Fruit fly (Drosophila melanogaster) whole organism, wandering third instar larva: ENCODE results near the gene SdhAL.

Source experiments
- Abd-B ChIP-seq: fragments of >200 bp; optimal IDR thresholded peaks from 2 replicates; lab custom pipeline; 2017; ENCODE audit warnings: missing biosample characterization, missing genetic modification characterization
- CG32264 ChIP-seq: fragments of 200-800 bp; sonication (Bioruptor generic); optimal IDR thresholded peaks from 2 replicates; lab custom pipeline; 2016; ENCODE audit warnings: missing biosample characterization, missing genetic modification characterization
- CG9705 ChIP-seq: fragments of 200-800 bp; sonication (Bioruptor generic); optimal IDR thresholded peaks from 2 replicates; lab custom pipeline; 2018; ENCODE audit warnings: missing biosample characterization, mild to moderate bottlenecking, missing genetic modification characterization
- CrebA ChIP-seq: fragments of 200-800 bp; sonication (Bioruptor generic); optimal IDR thresholded peaks from 2 replicates; lab custom pipeline; 2016; ENCODE audit warnings: missing biosample characterization, mild to moderate bottlenecking, missing genetic modification characterization, borderline replicate concordance
- Dfd ChIP-seq: fragments of >200 bp; optimal IDR thresholded peaks from 2 replicates; lab custom pipeline; 2017; ENCODE audit warnings: missing biosample characterization, missing genetic modification characterization
- Dif ChIP-seq: fragments of 200-275, 200-300 bp; sonication (Bioruptor generic); optimal IDR thresholded peaks from 2 replicates; lab custom pipeline; 2018; ENCODE audit warnings: missing biosample characterization, missing genetic modification characterization; ENCODE audit not compliant: partially characterized antibody
- GATAd ChIP-seq: sonication (Bioruptor generic); optimal IDR thresholded peaks from 2 replicates; lab custom pipeline; 2016; ENCODE audit warnings: missing biosample characterization, missing genetic modification characterization
- HLH106 ChIP-seq: fragments of 200-800 bp; optimal IDR thresholded peaks from 3 replicates; lab custom pipeline; 2019; ENCODE audit warnings: missing biosample characterization, mild to moderate bottlenecking, missing genetic modification characterization, moderate library complexity
- Hnf4 ChIP-seq: fragments of 200-800 bp; sonication (Bioruptor generic); optimal IDR thresholded peaks from 2 replicates; lab custom pipeline; 2016; ENCODE audit warnings: missing biosample characterization, mild to moderate bottlenecking, missing genetic modification characterization
- Hr78 ChIP-seq: fragments of >200 bp; optimal IDR thresholded peaks from 2 replicates; lab custom pipeline; 2017; ENCODE audit warnings: missing biosample characterization, missing genetic modification characterization
- Jra ChIP-seq: sonication (Bioruptor generic); optimal IDR thresholded peaks from 2 replicates; lab custom pipeline; 2016; ENCODE audit warnings: missing biosample characterization, missing genetic modification characterization
- Mio ChIP-seq: sonication (Bioruptor generic); optimal IDR thresholded peaks from 2 replicates; lab custom pipeline; 2016; ENCODE audit warnings: missing biosample characterization, missing genetic modification characterization
- Myc ChIP-seq: fragments of >200 bp; optimal IDR thresholded peaks from 2 replicates; lab custom pipeline; 2017
- OdsH ChIP-seq: fragments of 200-800 bp; sonication (Bioruptor generic); optimal IDR thresholded peaks from 2 replicates; lab custom pipeline; 2016; ENCODE audit warnings: missing biosample characterization, mild to moderate bottlenecking, missing genetic modification characterization
- Rel ChIP-seq, 2 experiments: fragments of 200-800 bp; sonication (Bioruptor generic) in 1 of 2; optimal IDR thresholded peaks; 2 replicates in 1 of 2; 3 replicates in 1 of 2; lab custom pipeline; 2016 to 2019; ENCODE audit warnings: mild to moderate bottlenecking in 2 of 2, missing biosample characterization in 2 of 2, missing genetic modification characterization in 2 of 2, moderate library complexity in 1 of 2
- Sp1 ChIP-seq: fragments of 200-800 bp; sonication (Bioruptor generic); optimal IDR thresholded peaks from 3 replicates; lab custom pipeline; 2019; ENCODE audit warnings: missing biosample characterization, mild to moderate bottlenecking, missing genetic modification characterization, moderate library complexity
- br ChIP-seq: fragments of 200-800 bp; sonication (Bioruptor generic); optimal IDR thresholded peaks from 2 replicates; lab custom pipeline; 2016; ENCODE audit warnings: missing biosample characterization, missing genetic modification characterization
- dl ChIP-seq, 2 experiments: fragments of 175-275, 200-275 bp in 1 of 2; fragments of 200-275 bp in 1 of 2; sonication (Bioruptor generic); optimal IDR thresholded peaks; lab custom pipeline; 2018; ENCODE audit warnings: mild to moderate bottlenecking in 2 of 2, missing biosample characterization in 2 of 2, missing genetic modification characterization in 2 of 2, moderate library complexity in 2 of 2; ENCODE audit not compliant: partially characterized antibody in 2 of 2, insufficient read depth in 1 of 2
- dmrt93B ChIP-seq: fragments of 200-800 bp; sonication (Bioruptor generic); optimal IDR thresholded peaks from 2 replicates; lab custom pipeline; 2018; ENCODE audit warnings: missing biosample characterization, mild to moderate bottlenecking, missing genetic modification characterization
- dsf ChIP-seq: sonication (Bioruptor generic); optimal IDR thresholded peaks from 2 replicates; lab custom pipeline; 2016; ENCODE audit warnings: missing biosample characterization, missing genetic modification characterization, borderline replicate concordance
- ey ChIP-seq: fragments of 200-800 bp; sonication (Bioruptor generic); optimal IDR thresholded peaks from 2 replicates; lab custom pipeline; 2016; ENCODE audit warnings: missing biosample characterization, missing genetic modification characterization
- foxo ChIP-seq, 2 experiments: fragments of 200-800 bp; sonication (Bioruptor generic); optimal IDR thresholded peaks; 2 replicates in 1 of 2; 3 replicates in 1 of 2; lab custom pipeline; 2016 to 2017; ENCODE audit warnings: missing biosample characterization in 2 of 2, missing genetic modification characterization in 2 of 2
- fru ChIP-seq: fragments of 200-800 bp; sonication (Bioruptor generic); optimal IDR thresholded peaks from 3 replicates; lab custom pipeline; 2016; ENCODE audit warnings: missing biosample characterization, mild to moderate bottlenecking, missing genetic modification characterization
- lola ChIP-seq: fragments of >200 bp; optimal IDR thresholded peaks from 2 replicates; lab custom pipeline; 2017; ENCODE audit warnings: missing biosample characterization, missing genetic modification characterization
- pan ChIP-seq: fragments of >200 bp; optimal IDR thresholded peaks from 2 replicates; lab custom pipeline; 2017
- psq ChIP-seq: fragments of 200-800 bp; sonication (Bioruptor generic); optimal IDR thresholded peaks from 3 replicates; lab custom pipeline; 2017; ENCODE audit warnings: missing biosample characterization, mild to moderate bottlenecking, missing genetic modification characterization, moderate library complexity
- rgr ChIP-seq: fragments of 200-800 bp; sonication (Bioruptor generic); optimal IDR thresholded peaks from 3 replicates; lab custom pipeline; 2016; ENCODE audit warnings: missing biosample characterization, mild to moderate bottlenecking, missing genetic modification characterization
- sage ChIP-seq: fragments of 200-800 bp; sonication (Bioruptor generic); optimal IDR thresholded peaks from 2 replicates; lab custom pipeline; 2016; ENCODE audit warnings: missing biosample characterization, mild to moderate bottlenecking, missing genetic modification characterization
- tai ChIP-seq: sonication (Bioruptor generic); optimal IDR thresholded peaks from 2 replicates; lab custom pipeline; 2016; ENCODE audit warnings: missing biosample characterization, missing genetic modification characterization
- usp ChIP-seq: fragments of >200 bp; optimal IDR thresholded peaks from 2 replicates; lab custom pipeline; 2017; ENCODE audit warnings: missing biosample characterization, missing genetic modification characterization

The SdhAL gene

DNA sequence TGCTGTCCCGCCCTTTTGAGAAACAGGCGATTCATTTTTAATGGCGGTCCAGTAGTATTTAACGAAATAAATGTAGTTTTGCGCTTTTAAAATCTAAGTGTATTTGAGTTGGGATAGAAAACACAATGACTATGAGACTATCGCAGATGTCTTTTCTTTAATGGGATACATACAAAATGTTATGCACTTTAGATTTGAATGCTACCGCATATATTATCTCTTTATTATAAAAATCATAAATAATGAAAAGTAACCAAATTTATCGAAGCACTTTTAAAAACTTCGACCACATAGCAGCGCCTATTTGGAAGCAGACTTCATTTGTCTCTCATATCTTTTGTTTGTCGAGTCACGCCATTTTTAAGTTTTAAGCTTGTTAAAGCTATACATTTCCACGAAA lies at the start of gene SdhAL:
TSS of gene SdhAL (minus strand) at position 101 of the 400 bp plus-strand sequence.
- TF ChIP-seq Rel (GFP tag; optimal IDR thresholded peaks at IDR 0.05; lab: Kevin White, UChicago) (no peak), Rel (tag; optimal IDR thresholded peaks at IDR 0.05; lab: Kevin White, UChicago) (no peak), Hnf4 (GFP tag; lab: Kevin White, UChicago) (no peak), foxo (GFP tag; optimal IDR thresholded peaks at IDR 0.05; lab: Kevin White, UChicago) (no peak), Hr78 (GFP tag; lab: Kevin White, UChicago) (no peak), Myc (no peak), OdsH (GFP tag; lab: Kevin White, UChicago) (no peak), GATAd (GFP tag; lab: Kevin White, UChicago) (no peak), tai (GFP tag; lab: Kevin White, UChicago) (no peak), fru (GFP tag; lab: Kevin White, UChicago) (no peak), Dif (GFP tag; lab: Kevin White, UChicago) (no peak), HLH106 (tag; lab: Kevin White, UChicago) (no peak), lola (GFP tag; lab: Kevin White, UChicago) (no peak), sage (GFP tag; lab: Kevin White, UChicago) (no peak), Abd-B (GFP tag; lab: Kevin White, UChicago) (no peak), dsf (GFP tag; lab: Kevin White, UChicago) (no peak), CG9705 (GFP tag; lab: Kevin White, UChicago) (no peak), pan (no peak), Jra (GFP tag; lab: Kevin White, UChicago) (no peak)

DNA sequence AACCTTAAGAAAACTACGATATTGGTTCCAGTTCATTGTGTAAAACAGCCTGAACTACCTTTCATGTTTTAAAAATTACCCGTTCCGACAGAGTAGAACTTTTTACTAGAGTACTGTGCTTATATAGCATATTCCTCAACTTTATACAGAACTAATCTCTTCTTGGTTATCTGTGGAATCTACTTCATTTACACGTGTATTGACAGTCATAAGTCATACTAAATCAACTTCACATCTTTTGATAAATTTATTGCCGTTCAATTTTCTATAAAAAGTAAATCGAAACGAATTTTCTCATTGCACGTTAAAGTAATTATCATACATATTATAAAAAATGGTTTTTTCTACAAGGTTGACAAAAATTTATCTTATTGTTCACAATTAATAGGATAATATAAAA lies 49.1 kb upstream of the SdhAL start, which contains the start of gene CG42397:
TSS of gene CG42397 (minus strand) at position 101 of the 400 bp plus-strand sequence.
- no peak for TF ChIP-seq br (GFP tag; lab: Kevin White, UChicago)
- TF ChIP-seq CG32264 (GFP tag; lab: Kevin White, UChicago): no peak
- TF ChIP-seq GATAd (GFP tag; lab: Kevin White, UChicago): no peak
- TF ChIP-seq foxo (GFP tag; optimal IDR thresholded peaks at IDR 0.05; lab: Kevin White, UChicago): no peak

DNA sequence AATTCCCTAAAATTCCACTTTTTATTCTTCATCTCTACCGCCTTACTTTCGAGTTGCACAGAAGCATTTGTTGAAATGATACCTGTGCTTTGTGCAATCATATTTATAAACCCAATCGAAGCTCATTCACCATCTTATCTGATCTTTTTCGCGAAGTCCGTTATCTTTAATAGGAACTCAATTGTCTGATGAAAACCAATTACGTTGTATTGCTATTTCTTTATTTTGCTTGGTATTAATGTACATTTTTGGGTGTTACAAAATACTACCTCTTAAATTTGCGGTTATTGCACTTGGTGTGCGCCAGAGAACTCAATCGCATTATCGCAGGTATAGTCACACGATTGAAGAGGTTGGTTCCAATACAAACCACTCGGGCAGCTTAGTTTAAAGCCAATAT lies 48.3 kb upstream of the SdhAL start, which contains the start of gene Muc68E:
TSS of gene Muc68E (minus strand) at position 101 of the 400 bp plus-strand sequence.
- TF ChIP-seq fru (GFP tag; lab: Kevin White, UChicago) (no peak), CrebA (GFP tag; lab: Kevin White, UChicago) (no peak), dmrt93B (no peak), Hnf4 (GFP tag; lab: Kevin White, UChicago) (no peak), tai (GFP tag; lab: Kevin White, UChicago) (no peak), pan (no peak), sage (GFP tag; lab: Kevin White, UChicago) (no peak), CG32264 (GFP tag; lab: Kevin White, UChicago) (no peak), Mio (no peak), rgr (GFP tag; lab: Kevin White, UChicago) (no peak), OdsH (GFP tag; lab: Kevin White, UChicago) (no peak), Hr78 (GFP tag; lab: Kevin White, UChicago) (no peak), usp (GFP tag; lab: Kevin White, UChicago) (no peak), GATAd (GFP tag; lab: Kevin White, UChicago) (no peak), Dfd (no peak)

DNA sequence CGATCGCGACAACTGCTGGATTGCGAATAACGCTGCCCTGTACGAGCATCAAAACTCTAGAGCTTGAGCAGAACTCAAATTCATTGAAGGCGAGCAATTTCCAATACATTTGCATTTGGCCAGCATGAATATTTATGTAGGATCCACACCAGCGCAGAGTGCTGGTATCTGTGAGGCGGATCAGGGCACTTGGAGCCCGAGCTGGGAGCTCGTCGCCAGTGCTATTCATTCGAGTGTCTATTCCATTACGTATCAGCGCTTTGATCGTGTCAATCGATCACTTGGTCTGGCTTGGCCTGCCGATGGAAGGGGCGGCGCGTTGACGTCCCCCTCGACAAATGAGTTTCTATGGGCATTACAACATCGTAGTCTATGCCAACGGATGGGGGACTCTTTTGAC lies 41.5 kb upstream of the SdhAL start, which contains the start of gene prc:
TSS of gene prc (minus strand) at position 28 of the 400 bp plus-strand sequence.
- TF ChIP-seq tai (GFP tag; lab: Kevin White, UChicago) (no peak), dl (GFP tag; optimal IDR thresholded peaks at IDR 0.05; lab: Kevin White, UChicago; ENCODE audit: insufficient read depth in 1 of 2, partially characterized antibody in 2 of 2) (no peak), Sp1 (GFP tag; lab: Kevin White, UChicago) (no peak), GATAd (GFP tag; lab: Kevin White, UChicago) (no peak), ey (GFP tag; lab: Kevin White, UChicago) (no peak)

DNA sequence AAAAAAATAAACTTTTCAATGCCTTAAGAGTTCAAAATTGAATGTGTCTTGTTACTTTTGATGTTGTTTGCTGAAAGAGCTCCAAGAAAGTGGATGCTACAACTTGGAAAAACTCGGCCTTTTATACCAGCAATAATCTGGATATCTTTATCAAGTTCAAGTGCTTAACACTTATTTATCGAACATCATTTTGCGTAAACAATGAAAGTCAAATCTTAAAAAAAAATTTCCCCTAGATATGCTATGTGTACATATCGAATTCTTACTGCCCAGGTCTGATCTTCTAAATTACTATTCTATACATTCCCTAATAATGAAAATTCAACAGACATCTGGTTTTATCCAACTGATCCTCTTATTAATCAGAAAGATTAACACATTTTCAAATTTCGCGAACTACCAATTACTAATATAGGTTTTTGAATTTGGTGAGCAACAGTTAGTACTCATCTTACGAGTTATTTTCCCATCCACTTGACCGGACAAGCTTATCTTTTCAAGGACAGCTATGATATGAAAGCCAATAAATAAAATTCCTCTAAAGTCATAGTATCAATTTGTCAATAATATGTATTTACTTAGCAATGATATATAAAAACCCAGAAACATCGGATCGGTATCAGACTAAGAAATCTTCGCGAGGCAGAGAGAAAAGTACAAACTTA lies 33.2 kb upstream of the SdhAL start, which contains the start of the genes CG11570 and CG43294:
TSS of gene CG11570 (minus strand) at position 101 of the 665 bp plus-strand sequence.
TSS of gene CG43294 (plus strand) at position 615 of the 665 bp plus-strand sequence.
- TF ChIP-seq psq (GFP tag; lab: Kevin White, UChicago): no peak
- TF ChIP-seq br (GFP tag; lab: Kevin White, UChicago): no peak
- TF ChIP-seq Abd-B (GFP tag; lab: Kevin White, UChicago): no peak
- TF ChIP-seq, all 38 proteins: peak for 0
